Worm (Caenorhabditis elegans): ENCODE results near the gene col-36.

col-36 gene

DNA sequence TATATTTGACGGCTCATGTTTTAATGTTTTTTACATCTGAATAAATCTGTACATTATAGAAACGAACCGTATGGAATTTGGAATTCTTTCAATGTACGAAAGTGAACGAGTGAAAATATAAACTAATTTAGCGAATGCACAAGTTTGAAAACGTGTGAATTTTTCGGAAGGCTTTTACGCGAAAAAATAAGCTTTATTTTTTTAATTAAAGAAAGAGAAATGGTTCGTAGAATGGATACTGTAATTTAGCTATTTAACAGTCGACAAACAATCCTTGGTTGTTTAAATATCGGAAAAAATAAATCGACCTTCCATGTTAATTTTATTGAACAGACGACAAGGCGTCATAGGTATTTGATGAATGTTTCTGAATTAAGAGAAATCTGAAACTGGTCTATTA, 26.9 kb upstream of the col-36 start, which contains the start of gene acdh-12:
acdh-12 (minus strand) TSS at position 101 of the 400 bp plus-strand sequence.
- TF ChIP-seq lin-35 (GFP tag; optimal IDR thresholded peaks at IDR 0.05): no peak
- no peak for TF ChIP-seq ceh-90 (tag; optimal IDR thresholded peaks at IDR 0.05)
- no peak for TF ChIP-seq nhr-11 (tag; optimal IDR thresholded peaks at IDR 0.05)
- no peak for TF ChIP-seq dsc-1 (tag; optimal IDR thresholded peaks at IDR 0.05)
- TF ChIP-seq unc-86 (tag; optimal IDR thresholded peaks at IDR 0.05): no peak
- TF ChIP-seq ceh-63 (GFP tag; optimal IDR thresholded peaks at IDR 0.05): no peak
- TF ChIP-seq F16B12.6 (tag; optimal IDR thresholded peaks at IDR 0.05): no peak
- TF ChIP-seq swsn-7 (tag; optimal IDR thresholded peaks at IDR 0.05): no peak
- TF ChIP-seq nhr-84 (tag; optimal IDR thresholded peaks at IDR 0.05): no peak
- no peak for TF ChIP-seq Y116A8C.19 (tag; optimal IDR thresholded peaks at IDR 0.05; ENCODE audit: borderline replicate concordance)
- TF ChIP-seq hlh-4 (tag; optimal IDR thresholded peaks at IDR 0.05): no peak
- TF ChIP-seq ama-1 (optimal IDR thresholded peaks at IDR 0.05): no peak
- TF ChIP-seq mdl-1 (tag; optimal IDR thresholded peaks at IDR 0.05): no peak
- no peak for TF ChIP-seq unc-130 (tag; optimal IDR thresholded peaks at IDR 0.05)

- no peak for TF ChIP-seq lin-14 (GFP tag; optimal IDR thresholded peaks at IDR 0.05)
- no peak for TF ChIP-seq mdl-1 (tag; optimal IDR thresholded peaks at IDR 0.05)
- no peak for TF ChIP-seq ceh-88 (GFP tag; IDR thresholded peaks at IDR 0.05)
- no peak for TF ChIP-seq nhr-12 (tag; optimal IDR thresholded peaks at IDR 0.05)
- no peak for TF ChIP-seq swsn-7 (tag; optimal IDR thresholded peaks at IDR 0.05)
- TF ChIP-seq isw-1 (GFP tag; IDR thresholded peaks at IDR 0.05): no peak
- TF ChIP-seq lin-13 (GFP tag; optimal IDR thresholded peaks at IDR 0.05): no peak
- no peak for TF ChIP-seq nhr-90 (tag; optimal IDR thresholded peaks at IDR 0.05; ENCODE audit: poor library complexity)
- TF ChIP-seq pax-3 (tag; optimal IDR thresholded peaks at IDR 0.05): no peak
- no peak for TF ChIP-seq ceh-8 (GFP tag; optimal IDR thresholded peaks at IDR 0.05)
- no peak for TF ChIP-seq C34B4.2 (tag; optimal IDR thresholded peaks at IDR 0.05)
- no peak for TF ChIP-seq irx-1 (tag; optimal IDR thresholded peaks at IDR 0.05)
- no peak for TF ChIP-seq tbx-2 (tag; optimal IDR thresholded peaks at IDR 0.05)
- no peak for TF ChIP-seq efl-1 (optimal IDR thresholded peaks at IDR 0.05)
- TF ChIP-seq efl-1 (GFP tag; optimal IDR thresholded peaks at IDR 0.05 in 1 of 2): no peak
- no peak for TF ChIP-seq dpl-1 (GFP tag; optimal IDR thresholded peaks at IDR 0.05)
- TF ChIP-seq fkh-4 (tag; optimal IDR thresholded peaks at IDR 0.05; ENCODE audit: borderline replicate concordance): no peak
- no peak for TF ChIP-seq lin-15B (tag; optimal IDR thresholded peaks at IDR 0.05)
- no peak for TF ChIP-seq blmp-1 (tag; optimal IDR thresholded peaks at IDR 0.05)
- TF ChIP-seq F16B12.6 (tag; optimal IDR thresholded peaks at IDR 0.05): no peak
Observed at ce11 chrII:7189120-7189519, 20.5 kb upstream of the col-36 start, which contains the start of gene E04F6.4. TSS of gene E04F6.4 (plus strand) at chrII:7189420.

ce11 chrII:7187110-7187509, 18.5 kb upstream of the col-36 start, which contains the start of gene C27H5.6:
TSS of gene C27H5.6 (minus strand) at chrII:7187210.
- peak; percentile 34 for TF ChIP-seq lir-3 (tag; optimal IDR thresholded peaks at IDR 0.05; ENCODE audit: poor library complexity)
- no peak for TF ChIP-seq snpc-4 (tag; optimal IDR thresholded peaks at IDR 0.05)

DNA sequence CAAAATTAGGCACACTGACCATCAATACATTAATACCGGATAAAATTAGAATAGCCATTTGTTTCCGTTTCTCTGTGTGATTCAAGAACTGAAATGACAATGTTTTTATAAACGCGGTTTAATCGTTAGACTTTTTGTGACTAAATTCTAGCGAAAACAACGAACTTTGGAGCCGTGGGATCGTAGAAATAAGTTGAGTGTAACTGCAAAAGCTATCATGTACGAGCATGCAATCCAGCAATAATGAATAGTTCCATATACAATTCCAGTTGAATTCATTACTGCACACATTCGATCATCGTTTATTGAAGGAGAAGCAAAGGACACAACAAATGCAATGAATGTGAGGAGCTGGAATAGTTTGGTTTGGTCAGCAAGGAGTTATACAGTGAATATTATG, 17.5 kb upstream of the col-36 start:
- TF ChIP-seq unc-130 (tag; optimal IDR thresholded peaks at IDR 0.05) (no peak), snu-23 (GFP tag; optimal IDR thresholded peaks at IDR 0.05) (no peak), zip-4 (GFP tag; optimal IDR thresholded peaks at IDR 0.05) (no peak), lir-3 (tag; optimal IDR thresholded peaks at IDR 0.05; ENCODE audit: poor library complexity) (no peak), unc-98 (GFP tag; IDR thresholded peaks at IDR 0.05) (no peak), tlp-1 (tag; optimal IDR thresholded peaks at IDR 0.05) (no peak), nhr-47 (tag; optimal IDR thresholded peaks at IDR 0.05) (no peak), fos-1 (tag; optimal IDR thresholded peaks at IDR 0.05) (no peak), swsn-7 (tag; optimal IDR thresholded peaks at IDR 0.05) (no peak), ces-1 (GFP tag; optimal IDR thresholded peaks at IDR 0.05) (no peak), rnt-1 (tag; optimal IDR thresholded peaks at IDR 0.05) (no peak), hlh-4 (tag; optimal IDR thresholded peaks at IDR 0.05) (no peak), sox-4 (tag; optimal IDR thresholded peaks at IDR 0.05) (no peak), nhr-84 (tag; optimal IDR thresholded peaks at IDR 0.05) (no peak)
